Fruit fly (Drosophila melanogaster) whole organism, embryonic: ENCODE data around the gene wg.

ENCODE experiments used
- Adf1 ChIP-seq: fragments of 200-800 bp; sonication (Bioruptor generic); IDR thresholded peaks from 2 replicates; pipeline ENCODE4 v1.3.6; 2022; ENCODE audit warnings: missing biosample characterization, missing genetic modification characterization
- Asciz ChIP-seq: fragments of 200-800 bp; sonication (Bioruptor generic); optimal IDR thresholded peaks from 2 replicates; lab custom pipeline; 2017; ENCODE audit warnings: missing biosample characterization, mild to moderate bottlenecking, missing genetic modification characterization, missing genetic modification reagents
- Atf-2 ChIP-seq: fragments of 200-800 bp; sonication (Bioruptor generic); optimal IDR thresholded peaks from 2 replicates; lab custom pipeline; 2016; ENCODE audit warnings: missing biosample characterization, missing genetic modification characterization
- B-H2 ChIP-seq: fragments of 200-800 bp; sonication (Bioruptor generic); optimal IDR thresholded peaks from 2 replicates; lab custom pipeline; 2018; ENCODE audit warnings: missing biosample characterization, mild to moderate bottlenecking, missing genetic modification characterization
- Bgb ChIP-seq: fragments of 200-800 bp; sonication (Bioruptor generic); IDR thresholded peaks from 2 replicates; pipeline ENCODE4 v1.3.6; 2022; ENCODE audit warnings: missing biosample characterization, missing genetic modification characterization; ENCODE audit not compliant: partially characterized antibody
- CG10147 ChIP-seq: fragments of 200-800 bp; sonication (Bioruptor generic); optimal IDR thresholded peaks from 2 replicates; lab custom pipeline; 2019; ENCODE audit warnings: missing biosample characterization, mild to moderate bottlenecking, missing genetic modification characterization, moderate library complexity
- CG10462 ChIP-seq: fragments of 200-800 bp; sonication (Bioruptor generic); optimal IDR thresholded peaks from 2 replicates; lab custom pipeline; 2016; ENCODE audit warnings: missing biosample characterization, missing genetic modification characterization
- CG10543 ChIP-seq: fragments of 200-800 bp; sonication (Bioruptor generic); optimal IDR thresholded peaks from 3 replicates; lab custom pipeline; 2017; ENCODE audit warnings: missing biosample characterization, mild to moderate bottlenecking, missing genetic modification characterization, moderate library complexity
- CG12236 ChIP-seq: fragments of 200-800 bp; sonication (Bioruptor generic); optimal IDR thresholded peaks from 2 replicates; lab custom pipeline; 2016; ENCODE audit warnings: missing biosample characterization, missing genetic modification characterization
- CG12942 ChIP-seq: fragments of 200-800 bp; sonication (Bioruptor generic); optimal IDR thresholded peaks from 3 replicates; lab custom pipeline; 2016; ENCODE audit warnings: missing biosample characterization, missing genetic modification characterization
- CG13287 ChIP-seq: fragments of 200-800 bp; sonication (Bioruptor generic); IDR thresholded peaks from 2 replicates; pipeline ENCODE4 v1.3.6; 2022; ENCODE audit warnings: missing biosample characterization, missing genetic modification characterization; ENCODE audit not compliant: partially characterized antibody
- CG13894 ChIP-seq: fragments of 200-800 bp; sonication (Bioruptor generic); optimal IDR thresholded peaks from 3 replicates; lab custom pipeline; 2018; ENCODE audit warnings: missing biosample characterization, mild to moderate bottlenecking, missing genetic modification characterization, moderate library complexity
- CG17612 ChIP-seq: fragments of 200-800 bp; sonication (Bioruptor generic); IDR thresholded peaks from 2 replicates; pipeline ENCODE4 v1.3.6; 2022; ENCODE audit warnings: missing biosample characterization, missing genetic modification characterization
- CG3726 ChIP-seq: fragments of 200-800 bp; sonication (Bioruptor generic); IDR thresholded peaks from 3 replicates; pipeline ENCODE4, ENCODE4 v1.3.6; 2022; ENCODE audit warnings: missing biosample characterization, missing genetic modification characterization
- CG6254 ChIP-seq: fragments of 200-800 bp; sonication (Bioruptor generic); optimal IDR thresholded peaks from 3 replicates; lab custom pipeline; 2017; ENCODE audit warnings: mild to moderate bottlenecking, missing biosample characterization, missing genetic modification reagents, missing genetic modification characterization
- CG6791 ChIP-seq: fragments of 200-800 bp; sonication (Bioruptor generic); IDR thresholded peaks from 3 replicates; pipeline ENCODE4 v1.3.6; 2022; ENCODE audit warnings: missing biosample characterization, missing genetic modification characterization; ENCODE audit not compliant: partially characterized antibody
- CG7987 ChIP-seq: fragments of 200-800 bp; sonication (Bioruptor generic); optimal IDR thresholded peaks from 2 replicates; lab custom pipeline; 2018; ENCODE audit warnings: missing biosample characterization, mild to moderate bottlenecking, missing genetic modification characterization, moderate library complexity
- CoRest ChIP-seq: fragments of 200-800 bp; sonication (Bioruptor generic); optimal IDR thresholded peaks from 3 replicates; lab custom pipeline; 2018; ENCODE audit warnings: missing biosample characterization, mild to moderate bottlenecking, missing genetic modification characterization, moderate library complexity
- Dek ChIP-seq: fragments of 200-800 bp; sonication (Bioruptor generic); optimal IDR thresholded peaks from 3 replicates; lab custom pipeline; 2019; ENCODE audit warnings: missing biosample characterization, mild to moderate bottlenecking, missing genetic modification characterization, moderate library complexity
- E2f2 ChIP-seq: fragments of 200-800 bp; sonication (Bioruptor generic); IDR thresholded peaks from 2 replicates; pipeline ENCODE4 v1.3.6; 2022; ENCODE audit warnings: missing biosample characterization, missing genetic modification characterization
- Eip74EF ChIP-seq, 2 experiments: fragments of 200-800 bp in 1 of 2; fragments of >200 bp in 1 of 2; sonication (Bioruptor generic) in 1 of 2; optimal IDR thresholded peaks; 2 replicates each; lab custom pipeline; 2017 to 2019; ENCODE audit warnings: missing biosample characterization in 2 of 2, missing genetic modification characterization in 2 of 2, mild to moderate bottlenecking in 1 of 2, moderate library complexity in 1 of 2
- Elba2 ChIP-seq: fragments of 200-800 bp; sonication (Bioruptor generic); optimal IDR thresholded peaks from 3 replicates; lab custom pipeline; 2016; ENCODE audit warnings: missing biosample characterization, missing genetic modification characterization
- HmgZ ChIP-seq: fragments of 200-800 bp; sonication (Bioruptor generic); optimal IDR thresholded peaks from 2 replicates; lab custom pipeline; 2018; ENCODE audit warnings: missing biosample characterization, mild to moderate bottlenecking, missing genetic modification characterization
- Lpt ChIP-seq: fragments of >200 bp; optimal IDR thresholded peaks from 2 replicates; lab custom pipeline; 2018; ENCODE audit warnings: missing biosample characterization, missing genetic modification characterization
- Med ChIP-seq: fragments of 200-800 bp; sonication (Bioruptor generic); peaks from one replicate; lab custom pipeline; 2016; ENCODE audit warnings: missing biosample characterization, missing genetic modification characterization, mild to moderate bottlenecking, inconsistent platforms, moderate library complexity
- NC2α ChIP-seq: fragments of 200-800 bp; sonication (Bioruptor generic); optimal IDR thresholded peaks from 2 replicates; lab custom pipeline; 2016; ENCODE audit warnings: missing biosample characterization, missing genetic modification characterization
- NC2β ChIP-seq: fragments of 200-800 bp; sonication (Bioruptor generic); optimal IDR thresholded peaks from 2 replicates; lab custom pipeline; 2016; ENCODE audit warnings: missing biosample characterization, missing genetic modification characterization
- NfI ChIP-seq: fragments of 200-800 bp; sonication (Bioruptor generic); optimal IDR thresholded peaks from 3 replicates; lab custom pipeline; 2018; ENCODE audit warnings: missing biosample characterization, mild to moderate bottlenecking, missing genetic modification characterization, moderate library complexity
- Opbp ChIP-seq: fragments of 200-800 bp; sonication (Bioruptor generic); IDR thresholded peaks from 3 replicates; pipeline ENCODE4 v1.3.6; 2022; ENCODE audit warnings: missing biosample characterization, missing genetic modification characterization; ENCODE audit not compliant: partially characterized antibody
- Rx ChIP-seq: fragments of 200-800 bp; sonication (Bioruptor generic); IDR thresholded peaks from 2 replicates; pipeline ENCODE4 v1.3.6; 2022; ENCODE audit warnings: missing biosample characterization, missing genetic modification characterization
- Tbp ChIP-seq: fragments of >200 bp; optimal IDR thresholded peaks from 2 replicates; lab custom pipeline; 2018; ENCODE audit warnings: missing biosample characterization, missing genetic modification characterization
- ara ChIP-seq: fragments of 200-800 bp; sonication (Bioruptor generic); IDR thresholded peaks from 2 replicates; pipeline ENCODE4 v1.3.6; 2022; ENCODE audit warnings: missing biosample characterization, missing genetic modification characterization
- btn ChIP-seq: fragments of 200-800 bp; sonication (Bioruptor generic); optimal IDR thresholded peaks from 2 replicates; lab custom pipeline; 2016; ENCODE audit warnings: missing biosample characterization, missing genetic modification characterization
- chinmo ChIP-seq: fragments of 200-800 bp; sonication (Bioruptor generic); IDR thresholded peaks from 4 replicates; pipeline ENCODE4 v1.3.6; 2022; ENCODE audit warnings: missing biosample characterization, missing genetic modification characterization; ENCODE audit not compliant: partially characterized antibody
- grau ChIP-seq: fragments of 200-800 bp; optimal IDR thresholded peaks from 3 replicates; lab custom pipeline; 2019; ENCODE audit warnings: missing biosample characterization, mild to moderate bottlenecking, missing genetic modification characterization, moderate library complexity
- grn ChIP-seq: fragments of 200-800 bp; sonication (Bioruptor generic); optimal IDR thresholded peaks from 3 replicates; lab custom pipeline; 2017; ENCODE audit warnings: missing biosample characterization, missing genetic modification characterization
- her ChIP-seq: fragments of 200-800 bp; sonication (Bioruptor generic); optimal IDR thresholded peaks from 2 replicates; lab custom pipeline; 2016; ENCODE audit warnings: missing biosample characterization, missing genetic modification characterization
- jigr1 ChIP-seq: fragments of 200-800 bp; sonication (Bioruptor generic); IDR thresholded peaks from 3 replicates; pipeline ENCODE4 v1.3.6; 2022; ENCODE audit warnings: missing biosample characterization, missing genetic modification characterization
- klu ChIP-seq: fragments of 200-800 bp; sonication (Bioruptor generic); IDR thresholded peaks from 2 replicates; pipeline ENCODE4 v1.3.6; 2022; ENCODE audit warnings: missing biosample characterization, missing genetic modification characterization
- knrl ChIP-seq: fragments of 200-800 bp; sonication (Bioruptor generic); IDR thresholded peaks from 3 replicates; pipeline ENCODE4 v1.3.6; 2022; ENCODE audit warnings: missing biosample characterization, missing genetic modification characterization; ENCODE audit not compliant: partially characterized antibody
- lab ChIP-seq: fragments of 200-800 bp; sonication (Bioruptor generic); optimal IDR thresholded peaks from 3 replicates; lab custom pipeline; 2017; ENCODE audit warnings: missing biosample characterization, missing genetic modification characterization, mild to moderate bottlenecking, moderate library complexity, missing genetic modification reagents
- pb ChIP-seq: fragments of 200-800 bp; sonication (Bioruptor generic); optimal IDR thresholded peaks from 3 replicates; lab custom pipeline; 2016; ENCODE audit warnings: missing biosample characterization, missing genetic modification characterization
- phol ChIP-seq: fragments of 200-800 bp; sonication (Bioruptor generic); optimal IDR thresholded peaks from 3 replicates; lab custom pipeline; 2018; ENCODE audit warnings: missing biosample characterization, mild to moderate bottlenecking, missing genetic modification characterization, moderate library complexity
- rib ChIP-seq: fragments of 200-800 bp; sonication (Bioruptor generic); IDR thresholded peaks from 2 replicates; pipeline ENCODE4 v1.3.6; 2022; ENCODE audit warnings: missing biosample characterization, missing genetic modification characterization
- schlank ChIP-seq: fragments of 200-800 bp; sonication (Bioruptor generic); optimal IDR thresholded peaks from 2 replicates; lab custom pipeline; 2018; ENCODE audit warnings: missing biosample characterization, mild to moderate bottlenecking, missing genetic modification characterization
- sd ChIP-seq: fragments of 200-800 bp; sonication (Bioruptor generic); optimal IDR thresholded peaks from 3 replicates; lab custom pipeline; 2018; ENCODE audit warnings: missing biosample characterization, mild to moderate bottlenecking, missing genetic modification characterization, moderate library complexity
- twi ChIP-seq: fragments of 200-800 bp; optimal IDR thresholded peaks from 2 replicates; lab custom pipeline; 2019; ENCODE audit warnings: missing biosample characterization, mild to moderate bottlenecking, missing genetic modification characterization, moderate library complexity
- unc-4 ChIP-seq: fragments of 200-800 bp; sonication (Bioruptor generic); IDR thresholded peaks from 2 replicates; pipeline ENCODE4 v1.3.6; 2022; ENCODE audit warnings: missing biosample characterization, missing genetic modification characterization; ENCODE audit not compliant: partially characterized antibody
- vnd ChIP-seq: fragments of 200-800 bp; sonication (Bioruptor generic); IDR thresholded peaks from 3 replicates; pipeline ENCODE4 v1.3.6; 2022; ENCODE audit warnings: missing biosample characterization, missing genetic modification characterization; ENCODE audit not compliant: partially characterized antibody
- zen ChIP-seq: fragments of 200-800 bp; sonication (Bioruptor generic); optimal IDR thresholded peaks from 3 replicates; lab custom pipeline; 2018; ENCODE audit warnings: missing biosample characterization, mild to moderate bottlenecking, missing genetic modification characterization, moderate library complexity

Gene wg

DNA sequence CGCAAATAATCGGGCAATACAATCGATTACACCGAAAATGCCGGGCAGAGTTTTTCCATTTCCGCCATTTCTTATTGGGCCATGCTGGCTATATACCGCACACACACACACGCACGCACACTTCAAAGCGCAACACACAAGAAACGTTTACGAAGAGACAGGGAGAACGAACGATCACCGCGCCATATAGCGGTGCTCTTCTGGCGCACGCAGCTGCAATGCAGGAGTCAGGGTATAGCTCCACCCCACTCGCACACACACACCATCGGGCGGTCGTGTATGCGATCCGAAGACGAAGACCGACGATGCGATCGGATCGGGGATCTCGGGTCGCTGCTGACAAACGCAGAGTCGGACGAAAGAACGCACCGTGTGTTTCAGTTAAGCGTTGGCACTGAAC lies at the start of gene wg (continued):
- TF ChIP-seq NC2α (GFP tag; lab: Kevin White, UChicago) (peak; percentile 37), CG10462 (GFP tag; lab: Kevin White, UChicago) (no peak), CG17612 (no peak; the same call in 1 of the 2 replicates), Asciz (GFP tag; lab: Kevin White, UChicago) (no peak), knrl (GFP tag; lab: Robert Waterston, UW) (peak; percentile 51; the same call in 2 of the 3 replicates), zen (tag; lab: Kevin White, UChicago) (peak; percentile 42), CG6791 (no peak), phol (tag; lab: Kevin White, UChicago) (peak; percentile 49), CG12236 (GFP tag; lab: Kevin White, UChicago) (no peak), NfI (GFP tag; lab: Kevin White, UChicago) (peak; percentile 19), Dek (no peak), twi (tag; lab: Kevin White, UChicago) (peak; percentile 70), pb (GFP tag; lab: Kevin White, UChicago) (peak; percentile 19), Eip74EF (GFP tag; optimal IDR thresholded peaks at IDR 0.05; lab: Kevin White, UChicago) (peak; percentile 10 to 12), CG13287 (GFP tag; lab: Robert Waterston, UW) (peak; percentile 46; the same call in 1 of the 2 replicates), sd (tag; lab: Kevin White, UChicago) (peak; percentile 52), grn (peak; percentile 33), Lpt (GFP tag; lab: Kevin White, UChicago) (peak; percentile 62), CG3726 (GFP tag; lab: Robert Waterston, UW) (no peak), grau (tag; lab: Kevin White, UChicago) (peak; percentile 19), B-H2 (GFP tag; lab: Kevin White, UChicago) (peak; percentile 37), Adf1 (GFP tag; lab: Robert Waterston, UW) (peak; percentile 76), chinmo (GFP tag; lab: Robert Waterston, UW) (peak; percentile 95), Opbp (GFP tag; lab: Robert Waterston, UW) (peak; percentile 67; the same call in 2 of the 3 replicates), btn (GFP tag; lab: Kevin White, UChicago) (no peak), HmgZ (tag; lab: Kevin White, UChicago) (peak; percentile 35), CG6254 (GFP tag; lab: Kevin White, UChicago) (no peak), CG10147 (GFP tag; lab: Kevin White, UChicago) (no peak), unc-4 (GFP tag; lab: Robert Waterston, UW) (peak; percentile 15; the same call in 1 of the 2 replicates), CG13894 (tag; lab: Kevin White, UChicago) (no peak), lab (peak; percentile 28), CG10543 (GFP tag; lab: Kevin White, UChicago) (peak; percentile 76), Rx (GFP tag; lab: Robert Waterston, UW) (no peak), Elba2 (GFP tag; lab: Kevin White, UChicago) (peak; percentile 98), Bgb (GFP tag; lab: Robert Waterston, UW) (no peak), jigr1 (GFP tag; lab: Robert Waterston, UW) (no peak), schlank (no peak), Atf-2 (GFP tag; lab: Kevin White, UChicago) (no peak), her (no peak), CG12942 (no peak), Med (GFP tag; lab: Kevin White, UChicago) (peak; percentile 87), NC2β (GFP tag; lab: Kevin White, UChicago) (peak; percentile 14), ara (GFP tag; lab: Robert Waterston, UW) (peak; percentile 49; the same call in 1 of the 2 replicates), Tbp (GFP tag; lab: Kevin White, UChicago) (peak; percentile 86), E2f2 (GFP tag; lab: Robert Waterston, UW) (no peak), vnd (no peak), klu (GFP tag; lab: Robert Waterston, UW) (no peak), CG7987 (GFP tag; lab: Kevin White, UChicago) (peak; percentile 24), CoRest (tag; lab: Kevin White, UChicago) (peak; percentile 82), rib (peak; percentile 60; the same call in 1 of the 2 replicates)
